Worm (Caenorhabditis elegans) whole organism, midembryonic: ENCODE data around the gene C06B3.7.

Experiments used
- T22C8.4 ChIP-seq: fragments of 200-800 bp; sonication (Bioruptor generic); IDR thresholded peaks from 2 replicates; pipeline ENCODE4 v1.3.6; 2022; ENCODE audit warnings: missing genetic modification characterization, missing compliant biosample characterization
- cog-1 ChIP-seq: sonication (generic microtip); optimal IDR thresholded peaks from 2 replicates; lab custom pipeline; 2016; ENCODE audit warnings: missing genetic modification characterization, missing compliant biosample characterization
- flt-1 ChIP-seq: fragments of 200-800 bp; sonication (Bioruptor generic); IDR thresholded peaks from 2 replicates; pipeline ENCODE4 v1.3.6; 2022; ENCODE audit warnings: missing genetic modification characterization, missing compliant biosample characterization
- klf-2 ChIP-seq: fragments of 200-800 bp; sonication (Bioruptor generic); conservative IDR thresholded peaks from 2 replicates; pipeline ENCODE4 v1.3.6; 2022; ENCODE audit warnings: missing genetic modification reagents, missing genetic modification characterization, missing compliant biosample characterization
- med-1 ChIP-seq: sonication (generic microtip); optimal IDR thresholded peaks from 2 replicates; lab custom pipeline; 2017; ENCODE audit warnings: missing genetic modification characterization, mild to moderate bottlenecking, missing compliant biosample characterization, antibody characterized with exemption, missing genetic modification reagents; ENCODE audit not compliant: insufficient read depth
- ref-1 ChIP-seq: fragments of 200-800 bp; sonication (Bioruptor generic); conservative IDR thresholded peaks from 2 replicates; pipeline ENCODE4 v1.3.6; 2022; ENCODE audit warnings: missing genetic modification reagents, missing genetic modification characterization, missing compliant biosample characterization
- tab-1 ChIP-seq: fragments of 200-800 bp; sonication (Bioruptor generic); IDR thresholded peaks from 2 replicates; pipeline ENCODE4 v1.3.6; 2022; ENCODE audit warnings: missing genetic modification characterization, missing compliant biosample characterization
- ztf-23 ChIP-seq: fragments of 200-800 bp; sonication (Bioruptor generic); IDR thresholded peaks from 2 replicates; pipeline ENCODE4 v1.3.6; 2022; ENCODE audit warnings: missing genetic modification reagents, missing genetic modification characterization, missing compliant biosample characterization
- ztf-29 ChIP-seq: fragments of 200-800 bp; sonication (Bioruptor generic); IDR thresholded peaks from 2 replicates; pipeline ENCODE4 v1.3.6; 2022; ENCODE audit warnings: missing genetic modification reagents, missing genetic modification characterization, missing compliant biosample characterization

The C06B3.7 gene

ce11 chrV:13880607-13881006 is 28.9 kb upstream of the C06B3.7 start, which contains the start of gene T22G5.3:
T22G5.3 (plus strand) TSS chrV:13880907.
- no peak for TF ChIP-seq tab-1 (GFP tag; lab: Robert Waterston, UW)
- no peak for TF ChIP-seq klf-2 (GFP tag; lab: Robert Waterston, UW)
- no peak for TF ChIP-seq flt-1 (GFP tag; lab: Robert Waterston, UW)
- no peak for TF ChIP-seq ref-1
- TF ChIP-seq cog-1 (tag; lab: Kevin White, UChicago): no peak
- no peak for TF ChIP-seq ztf-23 (GFP tag; lab: Robert Waterston, UW)
- no peak for TF ChIP-seq med-1 (GFP tag; lab: Kevin White, UChicago)
- TF ChIP-seq ztf-29 (GFP tag; lab: Robert Waterston, UW): no peak
- no peak for TF ChIP-seq T22C8.4 (GFP tag; lab: Robert Waterston, UW)

- TF ChIP-seq tab-1 (GFP tag; lab: Robert Waterston, UW): no peak
- TF ChIP-seq flt-1 (GFP tag; lab: Robert Waterston, UW): no peak
These were observed 22.1 kb upstream of the C06B3.7 start, which contains the start of gene srsx-19 for ce11 chrV:13887358-13887757. srsx-19 (plus strand) TSS chrV:13887658.

- TF ChIP-seq ztf-29 (GFP tag; lab: Robert Waterston, UW) (no peak), cog-1 (tag; lab: Kevin White, UChicago) (no peak), flt-1 (GFP tag; lab: Robert Waterston, UW) (no peak)
These were observed 20.0 kb upstream of the C06B3.7 start, which contains the start of gene spp-12 for ce11 chrV:13889516-13889915. spp-12 (plus strand) TSS chrV:13889816.

ce11 chrV:13890473-13890872 is 19.0 kb upstream of the C06B3.7 start, which contains the start of gene lbp-8:
lbp-8 (plus strand) TSS chrV:13890773.
- no peak for TF ChIP-seq cog-1 (tag; lab: Kevin White, UChicago)
- no peak for TF ChIP-seq med-1 (GFP tag; lab: Kevin White, UChicago)
- no peak for TF ChIP-seq ref-1
- no peak for TF ChIP-seq ztf-23 (GFP tag; lab: Robert Waterston, UW)
- TF ChIP-seq klf-2 (GFP tag; lab: Robert Waterston, UW): no peak
- no peak for TF ChIP-seq flt-1 (GFP tag; lab: Robert Waterston, UW)
- no peak for TF ChIP-seq T22C8.4 (GFP tag; lab: Robert Waterston, UW)
- no peak for TF ChIP-seq tab-1 (GFP tag; lab: Robert Waterston, UW)
- TF ChIP-seq ztf-29 (GFP tag; lab: Robert Waterston, UW): no peak

ce11 chrV:13891489-13891888 is 18.0 kb upstream of the C06B3.7 start:
- no peak for TF ChIP-seq med-1 (GFP tag; lab: Kevin White, UChicago)
- TF ChIP-seq ref-1: no peak
- no peak for TF ChIP-seq tab-1 (GFP tag; lab: Robert Waterston, UW)
- no peak for TF ChIP-seq ztf-23 (GFP tag; lab: Robert Waterston, UW)
- no peak for TF ChIP-seq cog-1 (tag; lab: Kevin White, UChicago)
- TF ChIP-seq ztf-29 (GFP tag; lab: Robert Waterston, UW): no peak
- TF ChIP-seq flt-1 (GFP tag; lab: Robert Waterston, UW): no peak

ce11 chrV:13892457-13893375 is 16.8 kb upstream of the C06B3.7 start, which contains the start of gene sptl-3:
sptl-3 (plus strand) TSS chrV:13893325.
- no peak for TF ChIP-seq ztf-23 (GFP tag; lab: Robert Waterston, UW)
- no peak for TF ChIP-seq cog-1 (tag; lab: Kevin White, UChicago)
- TF ChIP-seq T22C8.4 (GFP tag; lab: Robert Waterston, UW): no peak
- no peak for TF ChIP-seq flt-1 (GFP tag; lab: Robert Waterston, UW)

- TF ChIP-seq klf-2 (GFP tag; lab: Robert Waterston, UW) (no peak), ztf-29 (GFP tag; lab: Robert Waterston, UW) (no peak), ref-1 (no peak), ztf-23 (GFP tag; lab: Robert Waterston, UW) (no peak), tab-1 (GFP tag; lab: Robert Waterston, UW) (no peak), flt-1 (GFP tag; lab: Robert Waterston, UW) (no peak), T22C8.4 (GFP tag; lab: Robert Waterston, UW) (no peak), cog-1 (tag; lab: Kevin White, UChicago) (no peak), med-1 (GFP tag; lab: Kevin White, UChicago) (no peak)
These were observed 15.9 kb upstream of the C06B3.7 start for ce11 chrV:13893583-13893982.

- TF ChIP-seq T22C8.4 (GFP tag; lab: Robert Waterston, UW) (no peak), klf-2 (GFP tag; lab: Robert Waterston, UW) (no peak), cog-1 (tag; lab: Kevin White, UChicago) (no peak)
These were observed 11.1 kb upstream of the C06B3.7 start, which contains the start of gene cyp-35C1 for ce11 chrV:13898356-13898755. cyp-35C1 (minus strand) TSS chrV:13898487.

ce11 chrV:13899213-13899612 is 10.3 kb upstream of the C06B3.7 start, which contains the start of gene oac-3:
oac-3 (plus strand) TSS chrV:13899513.
- TF ChIP-seq cog-1 (tag; lab: Kevin White, UChicago): no peak
- no peak for TF ChIP-seq klf-2 (GFP tag; lab: Robert Waterston, UW)
- TF ChIP-seq ztf-29 (GFP tag; lab: Robert Waterston, UW): no peak

ce11 chrV:13902495-13902894 is 7.0 kb upstream of the C06B3.7 start, which contains the start of gene C06B3.1:
C06B3.1 (plus strand) TSS chrV:13902795.
- no peak for TF ChIP-seq flt-1 (GFP tag; lab: Robert Waterston, UW)
- TF ChIP-seq med-1 (GFP tag; lab: Kevin White, UChicago): no peak
- TF ChIP-seq ztf-29 (GFP tag; lab: Robert Waterston, UW): no peak
- TF ChIP-seq T22C8.4 (GFP tag; lab: Robert Waterston, UW): no peak
- TF ChIP-seq klf-2 (GFP tag; lab: Robert Waterston, UW): no peak
- no peak for TF ChIP-seq cog-1 (tag; lab: Kevin White, UChicago)
- TF ChIP-seq ref-1: no peak
- no peak for TF ChIP-seq tab-1 (GFP tag; lab: Robert Waterston, UW)
- TF ChIP-seq ztf-23 (GFP tag; lab: Robert Waterston, UW): no peak
